Worm (Caenorhabditis elegans): Measurements from ENCODE around the gene B0336.7.

Gene B0336.7

ce11 chrIII:5697266-5697665 is at the start of gene B0336.7:
Gene B0336.7 (minus strand): TSS chrIII:5697366.
- TF ChIP-seq aha-1 (tag): peak; percentile 27
- no peak for TF ChIP-seq duxl-1 (tag; optimal IDR thresholded peaks at IDR 0.05; ENCODE audit: poor library complexity)
- TF ChIP-seq zfp-2 (tag; optimal IDR thresholded peaks at IDR 0.05): no peak

DNA sequence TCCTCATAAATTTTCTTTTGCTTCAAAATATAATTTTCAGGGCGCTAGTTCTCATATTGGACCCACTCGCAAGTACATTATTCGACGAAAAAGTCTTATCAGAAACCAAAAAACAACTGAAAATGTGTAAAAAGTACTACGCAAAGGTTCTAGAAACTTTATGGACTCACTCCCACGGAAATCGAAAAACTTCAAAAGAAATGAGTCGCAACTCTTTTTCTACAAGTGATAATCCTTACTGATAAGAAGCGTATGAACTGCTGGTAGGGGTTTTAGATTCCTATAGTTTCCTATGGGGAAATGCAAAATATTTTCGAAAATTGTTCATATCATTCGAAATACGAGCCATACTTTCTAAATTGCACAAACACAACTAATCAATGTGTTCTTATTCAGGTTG is 47.4 kb upstream of the B0336.7 start, which contains the start of gene B0244.5:
B0244.5 (plus strand) TSS at position 301 of the 400 bp plus-strand sequence.
- TF ChIP-seq zip-2 (tag; optimal IDR thresholded peaks at IDR 0.05) (no peak), nhr-237 (tag; optimal IDR thresholded peaks at IDR 0.05) (no peak), lin-1 (GFP tag; IDR thresholded peaks at IDR 0.05) (no peak), nhr-111 (GFP tag; optimal IDR thresholded peaks at IDR 0.05) (no peak), unc-62 (GFP tag; optimal IDR thresholded peaks at IDR 0.05 in 1 of 2) (no peak), unc-62 (tag; optimal IDR thresholded peaks at IDR 0.05) (no peak), mxl-3 (GFP tag; optimal IDR thresholded peaks at IDR 0.05) (no peak), egl-43 (GFP tag; IDR thresholded peaks at IDR 0.05) (no peak), lin-13 (GFP tag; optimal IDR thresholded peaks at IDR 0.05) (no peak), F26F4.8 (GFP tag; conservative IDR thresholded peaks at IDR 0.05) (no peak)

ce11 chrIII:5743084-5743483 is 45.9 kb upstream of the B0336.7 start, which contains the start of gene B0244.15:
Gene B0244.15 (plus strand): TSS chrIII:5743384.
- TF ChIP-seq Y105C5A.15 (GFP tag; IDR thresholded peaks at IDR 0.05) (no peak), fos-1 (tag; optimal IDR thresholded peaks at IDR 0.05) (no peak), arid-1 (GFP tag; conservative IDR thresholded peaks at IDR 0.05) (no peak), nhr-42 (GFP tag; IDR thresholded peaks at IDR 0.05) (no peak), nhr-11 (tag; optimal IDR thresholded peaks at IDR 0.05) (no peak), gei-8 (GFP tag; optimal IDR thresholded peaks at IDR 0.05) (no peak), ctbp-1 (GFP tag; IDR thresholded peaks at IDR 0.05) (no peak)

- TF ChIP-seq lsy-2 (tag; optimal IDR thresholded peaks at IDR 0.05): no peak
- TF ChIP-seq ztf-7 (tag; optimal IDR thresholded peaks at IDR 0.05): no peak
- no peak for TF ChIP-seq unc-62 (GFP tag; optimal IDR thresholded peaks at IDR 0.05 in 1 of 2)
- TF ChIP-seq unc-62 (tag; optimal IDR thresholded peaks at IDR 0.05): no peak
- no peak for TF ChIP-seq lin-39 (tag; optimal IDR thresholded peaks at IDR 0.05)
- no peak for TF ChIP-seq R02D3.7 (tag; optimal IDR thresholded peaks at IDR 0.05)
- TF ChIP-seq hlh-30 (tag; optimal IDR thresholded peaks at IDR 0.05; ENCODE audit: insufficient read depth): no peak
- no peak for TF ChIP-seq lim-7 (GFP tag; IDR thresholded peaks at IDR 0.05)
- no peak for TF ChIP-seq gei-8 (GFP tag; optimal IDR thresholded peaks at IDR 0.05)
- no peak for TF ChIP-seq saeg-2 (GFP tag; IDR thresholded peaks at IDR 0.05)
- TF ChIP-seq madf-9 (GFP tag; conservative IDR thresholded peaks at IDR 0.05): no peak
- no peak for TF ChIP-seq nhr-6 (tag; optimal IDR thresholded peaks at IDR 0.05)
- no peak for TF ChIP-seq hif-1 (tag; optimal IDR thresholded peaks at IDR 0.05)
- TF ChIP-seq nhr-48 (tag; optimal IDR thresholded peaks at IDR 0.05): no peak
- TF ChIP-seq mes-2 (tag; optimal IDR thresholded peaks at IDR 0.05; ENCODE audit: poor library complexity, severe bottlenecking): no peak
- no peak for TF ChIP-seq mep-1 (tag; optimal IDR thresholded peaks at IDR 0.05)
- TF ChIP-seq T26A8.4 (GFP tag; IDR thresholded peaks at IDR 0.05): no peak
- no peak for TF ChIP-seq mdl-1 (tag; optimal IDR thresholded peaks at IDR 0.05)
- no peak for TF ChIP-seq Y105C5A.15 (GFP tag; IDR thresholded peaks at IDR 0.05)
These were observed 43.5 kb upstream of the B0336.7 start, which contains the start of gene B0244.16 for ce11 chrIII:5740666-5741065. Gene B0244.16 (plus strand): TSS chrIII:5740966.

- TF ChIP-seq zfp-2 (tag; optimal IDR thresholded peaks at IDR 0.05) (no peak), aha-1 (tag) (no peak), dve-1 (tag; optimal IDR thresholded peaks at IDR 0.05; ENCODE audit: insufficient read depth) (peak; percentile 10)
These were observed 40.5 kb upstream of the B0336.7 start, which contains the start of gene B0244.6 for ce11 chrIII:5737708-5738107. Gene B0244.6 (plus strand): TSS chrIII:5738008.

Data from whole organism, L4 larva.